Fruit fly (Drosophila melanogaster) whole organism, wandering third instar larva: Measurements from ENCODE around the gene Vha16-5.

Experiments used
- Dif ChIP-seq: fragments of 200-275, 200-300 bp; sonication (Bioruptor generic); optimal IDR thresholded peaks from 2 replicates; lab custom pipeline; 2018; ENCODE audit warnings: missing biosample characterization, missing genetic modification characterization; ENCODE audit not compliant: partially characterized antibody
- Mio ChIP-seq: sonication (Bioruptor generic); optimal IDR thresholded peaks from 2 replicates; lab custom pipeline; 2016; ENCODE audit warnings: missing biosample characterization, missing genetic modification characterization
- OdsH ChIP-seq: fragments of 200-800 bp; sonication (Bioruptor generic); optimal IDR thresholded peaks from 2 replicates; lab custom pipeline; 2016; ENCODE audit warnings: missing biosample characterization, mild to moderate bottlenecking, missing genetic modification characterization
- ey ChIP-seq: fragments of 200-800 bp; sonication (Bioruptor generic); optimal IDR thresholded peaks from 2 replicates; lab custom pipeline; 2016; ENCODE audit warnings: missing biosample characterization, missing genetic modification characterization
- foxo ChIP-seq, 2 experiments: fragments of 200-800 bp; sonication (Bioruptor generic); optimal IDR thresholded peaks; 2 replicates in 1 of 2; 3 replicates in 1 of 2; lab custom pipeline; 2016 to 2017; ENCODE audit warnings: missing biosample characterization in 2 of 2, missing genetic modification characterization in 2 of 2
- h ChIP-seq: fragments of 200-800 bp; sonication (Bioruptor generic); optimal IDR thresholded peaks from 3 replicates; lab custom pipeline; 2016; ENCODE audit warnings: missing biosample characterization, mild to moderate bottlenecking, missing genetic modification characterization
- pan ChIP-seq: fragments of >200 bp; optimal IDR thresholded peaks from 2 replicates; lab custom pipeline; 2017
- rgr ChIP-seq: fragments of 200-800 bp; sonication (Bioruptor generic); optimal IDR thresholded peaks from 3 replicates; lab custom pipeline; 2016; ENCODE audit warnings: missing biosample characterization, mild to moderate bottlenecking, missing genetic modification characterization
- tai ChIP-seq: sonication (Bioruptor generic); optimal IDR thresholded peaks from 2 replicates; lab custom pipeline; 2016; ENCODE audit warnings: missing biosample characterization, missing genetic modification characterization
- usp ChIP-seq: fragments of >200 bp; optimal IDR thresholded peaks from 2 replicates; lab custom pipeline; 2017; ENCODE audit warnings: missing biosample characterization, missing genetic modification characterization
- woc ChIP-seq: sonication (Bioruptor generic); optimal IDR thresholded peaks from 2 replicates; lab custom pipeline; 2016; ENCODE audit warnings: missing biosample characterization, mild to moderate bottlenecking, missing genetic modification characterization

DNA sequence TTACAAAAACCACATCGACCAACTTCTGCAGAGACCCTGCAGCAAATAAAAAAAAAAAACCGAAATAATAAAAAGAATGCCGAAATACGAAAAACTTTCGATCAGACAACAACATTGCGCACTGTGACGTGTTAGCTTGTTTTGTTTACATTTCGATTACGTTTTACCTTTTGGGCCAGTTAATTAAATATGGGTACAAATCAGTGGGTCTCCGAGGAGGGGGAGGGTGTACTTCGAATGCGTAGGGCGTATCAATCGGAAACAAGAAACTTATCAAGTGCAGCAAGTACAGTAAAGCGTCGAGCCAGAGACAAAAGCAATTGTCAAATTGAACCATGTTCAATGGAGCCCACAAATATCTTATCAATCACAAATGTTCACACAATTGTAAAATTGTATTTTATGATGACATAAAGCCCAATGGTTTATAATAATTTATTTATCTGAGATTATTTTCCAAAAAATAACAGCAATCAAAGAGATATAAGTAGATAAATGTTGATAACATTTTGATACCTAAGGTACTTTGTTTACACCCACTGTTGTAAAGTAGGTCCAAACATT is 35.3 kb downstream of the Vha16-5 start, which contains the start of gene Lip1:
- no peak for TF ChIP-seq pan (lab: Kevin White, UChicago)
- TF ChIP-seq OdsH (GFP tag; lab: Kevin White, UChicago): no peak
- TF ChIP-seq ey: no peak
- no peak for TF ChIP-seq Mio (GFP tag; lab: Kevin White, UChicago)
- no peak for TF ChIP-seq woc
- TF ChIP-seq tai: no peak
- no peak for TF ChIP-seq usp (GFP tag; lab: Kevin White, UChicago)
- no peak for TF ChIP-seq Dif
- no peak for TF ChIP-seq h (GFP tag; lab: Kevin White, UChicago)
- no peak for TF ChIP-seq foxo (GFP tag; optimal IDR thresholded peaks at IDR 0.05; lab: Kevin White, UChicago)
- TF ChIP-seq rgr (GFP tag; lab: Kevin White, UChicago): no peak
